Worm (Caenorhabditis elegans): ENCODE data around the gene Y46E12A.3.

ce11 chrIII:1743081-1743480 lies 11.7 kb downstream of the Y46E12A.3 start:
- TF ChIP-seq F37D6.2 (tag; optimal IDR thresholded peaks at IDR 0.05) (no peak), snpc-1.2 (GFP tag; IDR thresholded peaks at IDR 0.05) (no peak), dmd-8 (GFP tag; IDR thresholded peaks at IDR 0.05) (no peak), T26A8.4 (GFP tag; IDR thresholded peaks at IDR 0.05) (no peak), unc-39 (tag; optimal IDR thresholded peaks at IDR 0.05) (no peak), zag-1 (tag; optimal IDR thresholded peaks at IDR 0.05) (no peak), nhr-41 (GFP tag; IDR thresholded peaks at IDR 0.05) (no peak)
